Worm (Caenorhabditis elegans) whole organism, L4/young adult: ENCODE results near the gene K12H6.9.

Experiments
- W03F9.2 ChIP-seq: fragments of 150-350 bp; optimal IDR thresholded peaks from 2 replicates; lab custom pipeline; 2014; ENCODE audit warnings: missing biosample characterization, missing genetic modification characterization
- dao-5 ChIP-seq: sonication (generic microtip); optimal IDR thresholded peaks from 2 replicates; lab custom pipeline; 2016; ENCODE audit warnings: missing genotype, missing genetic modification characterization, moderate library complexity, missing compliant biosample characterization

- TF ChIP-seq dao-5 = no peak
- TF ChIP-seq W03F9.2 = no peak
Observed at ce11 chrII:2843088-2843487, 18.9 kb downstream of the K12H6.9 start, which contains the start of gene Y110A2AL.7.
